Worm (Caenorhabditis elegans) whole organism, L1 larva: ENCODE measurements around the gene T02B11.6.

Source experiments
- C04F5.9 ChIP-seq: sonication (generic microtip); optimal IDR thresholded peaks from 2 replicates; lab custom pipeline; 2016; ENCODE audit warnings: missing genetic modification characterization, missing compliant biosample characterization
- C34B4.2 ChIP-seq: sonication (generic microtip); optimal IDR thresholded peaks from 2 replicates; lab custom pipeline; 2017; ENCODE audit warnings: mild to moderate bottlenecking, missing genetic modification characterization, missing compliant biosample characterization
- dpl-1 ChIP-seq, 3 experiments: fragments of 150-350 bp in 2 of 3; sonication (generic microtip) in 1 of 3; optimal IDR thresholded peaks; 2 replicates each; lab custom pipeline; 2014 to 2017; ENCODE audit warnings: missing biosample characterization in 3 of 3, missing genetic modification characterization in 3 of 3, missing genetic modification reagents in 3 of 3
- elt-3 ChIP-seq, 6 experiments: fragments of 150-350 bp in 1 of 6; sonication (generic microtip); optimal IDR thresholded peaks; 2 replicates each; lab custom pipeline; 2017 to 2018; ENCODE audit warnings: missing biosample characterization in 6 of 6, missing genetic modification characterization in 6 of 6, inconsistent platforms in 1 of 6
- fos-1 ChIP-seq: fragments of 150-350 bp; optimal IDR thresholded peaks from 2 replicates; lab custom pipeline; 2014; ENCODE audit warnings: missing biosample characterization, missing genetic modification characterization
- irx-1 ChIP-seq: sonication (generic microtip); optimal IDR thresholded peaks from 2 replicates; lab custom pipeline; 2016; ENCODE audit warnings: missing genetic modification characterization, missing compliant biosample characterization
- lsy-2 ChIP-seq, 2 experiments: fragments of 150-350 bp; optimal IDR thresholded peaks; 2 replicates each; lab custom pipeline; 2014; ENCODE audit warnings: missing biosample characterization in 2 of 2, missing genetic modification characterization in 2 of 2
- mdl-1 ChIP-seq, 2 experiments: fragments of 150-350 bp; optimal IDR thresholded peaks; 2 replicates each; lab custom pipeline; 2014 to 2017; ENCODE audit warnings: missing biosample characterization in 2 of 2, missing genetic modification characterization in 2 of 2, inconsistent platforms in 1 of 2
- nhr-11 ChIP-seq: fragments of 150-350 bp; optimal IDR thresholded peaks from 2 replicates; lab custom pipeline; 2014; ENCODE audit warnings: missing biosample characterization, missing genetic modification characterization
- nhr-12 ChIP-seq: sonication (generic microtip); optimal IDR thresholded peaks from 2 replicates; lab custom pipeline; 2017; ENCODE audit warnings: missing biosample characterization, missing genetic modification characterization
- nhr-28 ChIP-seq: fragments of 150-350 bp; optimal IDR thresholded peaks from 2 replicates; lab custom pipeline; 2014; ENCODE audit warnings: missing biosample characterization, missing genetic modification characterization
- nhr-90 ChIP-seq: sonication (generic microtip); optimal IDR thresholded peaks from 2 replicates; lab custom pipeline; 2016; ENCODE audit warnings: mild to moderate bottlenecking, missing genetic modification characterization, missing compliant biosample characterization; ENCODE audit not compliant: poor library complexity
- pag-3 ChIP-seq: sonication (generic microtip); optimal IDR thresholded peaks from 2 replicates; lab custom pipeline; 2017; ENCODE audit warnings: missing genetic modification characterization, mild to moderate bottlenecking, missing compliant biosample characterization, antibody characterized with exemption, borderline replicate concordance; ENCODE audit not compliant: insufficient read depth

- TF ChIP-seq fos-1 (tag; lab: Kevin White, UChicago): no peak
- no peak for TF ChIP-seq lsy-2 (tag; optimal IDR thresholded peaks at IDR 0.05; lab: Kevin White, UChicago)
- no peak for TF ChIP-seq nhr-90 (tag; lab: Kevin White, UChicago)
- no peak for TF ChIP-seq elt-3 (tag; optimal IDR thresholded peaks at IDR 0.05; lab: Kevin White, UChicago)
- no peak for TF ChIP-seq mdl-1 (tag; optimal IDR thresholded peaks at IDR 0.05; lab: Kevin White, UChicago)
- TF ChIP-seq nhr-28 (tag; lab: Kevin White, UChicago): no peak
- no peak for TF ChIP-seq C34B4.2
- no peak for TF ChIP-seq pag-3 (tag; lab: Kevin White, UChicago)
- no peak for TF ChIP-seq C04F5.9 (tag; lab: Kevin White, UChicago)
- TF ChIP-seq nhr-11: no peak
- no peak for TF ChIP-seq dpl-1 (GFP tag; optimal IDR thresholded peaks at IDR 0.05; lab: Kevin White, UChicago)
- TF ChIP-seq nhr-12: no peak
- TF ChIP-seq irx-1 (tag; lab: Kevin White, UChicago): no peak
These were observed 22.4 kb downstream of the T02B11.6 start, which contains the start of gene T02B11.3 for ce11 chrV:866729-867128.
